Fruit fly (Drosophila melanogaster): ENCODE measurements around the gene GstZ2.

The GstZ2 gene

DNA sequence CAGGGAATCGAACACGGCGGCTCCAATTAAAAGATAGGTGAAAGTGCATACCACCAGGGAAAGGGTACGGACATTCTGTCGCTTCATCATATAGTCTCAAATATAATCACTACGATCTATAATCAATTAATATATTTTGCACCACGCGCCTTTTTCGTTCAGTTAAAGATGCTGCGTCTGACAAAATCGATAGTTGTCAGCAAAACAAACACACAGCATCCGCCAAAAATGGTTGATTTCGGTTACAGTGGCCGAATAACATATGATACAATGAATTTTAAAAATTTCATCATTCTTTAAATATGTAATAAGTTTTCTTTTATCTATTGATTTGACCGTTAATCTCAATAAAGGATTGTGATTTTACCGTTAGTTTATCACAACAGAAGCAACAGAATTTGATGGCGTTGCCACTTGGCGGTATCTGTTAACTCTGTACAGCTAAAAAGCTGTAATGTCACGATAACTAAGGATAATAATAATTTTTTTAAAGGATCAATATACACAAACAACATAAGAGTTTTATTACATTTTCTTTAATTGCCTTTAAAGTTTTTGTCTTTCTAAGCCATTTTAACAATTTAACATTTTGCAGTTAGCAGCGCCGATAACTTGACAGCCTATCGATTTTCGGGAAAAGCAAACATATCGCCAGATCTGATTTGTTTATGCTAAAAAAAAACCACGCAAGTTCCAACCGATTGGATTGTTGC is 48.4 kb downstream of the GstZ2 start, which contains the start of the genes Task7 and alpha-Man-IIa (continued):
- TF ChIP-seq CG12104 (GFP tag; optimal IDR thresholded peaks at IDR 0.05) (no peak), fd102C (GFP tag; optimal IDR thresholded peaks at IDR 0.05) (no peak), jigr1 (GFP tag; IDR thresholded peaks at IDR 0.05) (no peak), CG18476 (GFP tag; optimal IDR thresholded peaks at IDR 0.05) (no peak), sqz (GFP tag; optimal IDR thresholded peaks at IDR 0.05) (peak; percentile 71), E2f2 (GFP tag; IDR thresholded peaks at IDR 0.05) (peak; percentile 30; the same call in 1 of the 2 replicates), CG1602 (GFP tag; optimal IDR thresholded peaks at IDR 0.05) (no peak), Med (GFP tag) (peak; percentile 50), CG3995 (GFP tag; optimal IDR thresholded peaks at IDR 0.05) (peak; percentile 47)

DNA sequence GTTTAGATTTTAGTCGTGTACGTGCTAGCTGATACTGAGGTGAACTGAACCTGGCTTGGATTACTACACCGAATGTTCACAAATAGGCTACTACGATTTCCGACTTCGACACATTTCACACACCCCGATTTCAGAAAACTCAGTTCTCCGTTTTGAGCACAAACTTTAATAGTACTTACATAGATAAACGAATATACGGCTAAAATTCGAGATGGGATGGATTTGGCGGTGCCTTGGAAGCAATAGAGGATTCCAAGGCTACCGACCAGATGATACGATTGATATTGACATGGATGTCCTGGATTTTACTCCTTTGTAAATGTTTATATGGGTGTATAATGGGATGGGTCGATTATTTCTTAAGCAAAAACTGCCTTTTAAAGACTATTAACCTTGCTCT is 50.3 kb downstream of the GstZ2 start, which contains the start of gene betaTub85D:
betaTub85D (minus strand) TSS at position 101 of the 400 bp plus-strand sequence.
- TF ChIP-seq Myb (GFP tag; optimal IDR thresholded peaks at IDR 0.05) (no peak), CG6654 (GFP tag; optimal IDR thresholded peaks at IDR 0.05) (no peak), Jarid2 (GFP tag; optimal IDR thresholded peaks at IDR 0.05) (no peak), chif (GFP tag; optimal IDR thresholded peaks at IDR 0.05) (no peak), CG8924 (tag; optimal IDR thresholded peaks at IDR 0.05) (no peak), dimm (GFP tag; IDR thresholded peaks at IDR 0.05) (no peak), CG16813 (GFP tag; IDR thresholded peaks at IDR 0.05; ENCODE audit: partially characterized antibody) (no peak), corto (GFP tag; optimal IDR thresholded peaks at IDR 0.05) (no peak), sr (GFP tag; IDR thresholded peaks at IDR 0.05) (no peak), Pdp1 (GFP tag; optimal IDR thresholded peaks at IDR 0.05) (no peak), CG6765 (GFP tag; optimal IDR thresholded peaks at IDR 0.05) (no peak), so (GFP tag; IDR thresholded peaks at IDR 0.05) (no peak), dan (GFP tag; IDR thresholded peaks at IDR 0.05) (no peak), Bdp1 (GFP tag; optimal IDR thresholded peaks at IDR 0.05) (no peak), Fer2 (tag; optimal IDR thresholded peaks at IDR 0.05) (no peak)

DNA sequence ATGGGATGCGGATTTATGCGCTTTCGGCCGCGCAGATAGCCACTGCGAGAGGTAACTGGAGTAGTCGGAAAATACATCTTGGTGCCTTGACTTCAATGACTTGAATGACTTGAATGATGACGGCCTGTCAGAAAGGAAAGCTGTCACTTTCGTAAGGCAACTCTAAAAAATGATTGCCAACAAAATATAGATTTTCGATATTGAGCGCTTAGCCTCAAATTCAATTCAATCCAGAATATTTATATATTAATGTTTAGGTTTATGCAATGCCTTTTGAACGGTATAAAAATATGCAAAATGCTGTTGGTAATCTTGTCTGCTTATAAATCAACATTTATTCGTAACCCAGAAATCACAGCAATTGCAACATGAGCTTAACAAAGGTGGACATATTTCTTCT is 52.4 kb downstream of the GstZ2 start, which contains the start of gene CG44261:
CG44261 (minus strand) TSS at position 101 of the 400 bp plus-strand sequence.
- TF ChIP-seq tgo (GFP tag; IDR thresholded peaks at IDR 0.05), result no peak
- no peak for TF ChIP-seq CG4854 (GFP tag; optimal IDR thresholded peaks at IDR 0.05)
- no peak for TF ChIP-seq CG13424 (tag; optimal IDR thresholded peaks at IDR 0.05)
- TF ChIP-seq Hr39 (optimal IDR thresholded peaks at IDR 0.05), result no peak
- no peak for TF ChIP-seq CG17568 (GFP tag; optimal IDR thresholded peaks at IDR 0.05)
- no peak for TF ChIP-seq az2 (GFP tag; optimal IDR thresholded peaks at IDR 0.05)
- TF ChIP-seq CG6854 (GFP tag; optimal IDR thresholded peaks at IDR 0.05), result no peak
- TF ChIP-seq Dref (GFP tag; IDR thresholded peaks at IDR 0.05), result no peak
- no peak for TF ChIP-seq CG1233 (GFP tag; optimal IDR thresholded peaks at IDR 0.05)
- TF ChIP-seq ttk (GFP tag; IDR thresholded peaks at IDR 0.05), result no peak
